Fruit fly (Drosophila melanogaster) whole organism, prepupa: ENCODE data around the gene CG15258.

Experiments
- CG10631 ChIP-seq: fragments of 200-800 bp; sonication (Bioruptor generic); optimal IDR thresholded peaks from 2 replicates; lab custom pipeline; 2016; ENCODE audit warnings: missing biosample characterization, missing genetic modification characterization
- CG10669 ChIP-seq: fragments of 200-800 bp; sonication (Bioruptor generic); optimal IDR thresholded peaks from 3 replicates; lab custom pipeline; 2018; ENCODE audit warnings: missing biosample characterization, mild to moderate bottlenecking, missing genetic modification characterization, moderate library complexity
- CG11294 ChIP-seq: fragments of 200-800 bp; sonication (Bioruptor generic); IDR thresholded peaks from 2 replicates; pipeline ENCODE4 v1.3.6; 2022; ENCODE audit warnings: missing biosample characterization, missing genetic modification characterization
- CG11762 ChIP-seq: fragments of 200-800 bp; sonication (Bioruptor generic); optimal IDR thresholded peaks from 3 replicates; lab custom pipeline; 2016; ENCODE audit warnings: missing biosample characterization, missing genetic modification characterization; ENCODE audit not compliant: insufficient read depth
- CG11902 ChIP-seq: fragments of 200-800 bp; sonication (Bioruptor generic); optimal IDR thresholded peaks from 3 replicates; lab custom pipeline; 2016; ENCODE audit warnings: missing biosample characterization, missing genetic modification characterization
- CG15336 ChIP-seq: fragments of 200-800 bp; sonication (Bioruptor generic); IDR thresholded peaks from 2 replicates; pipeline ENCODE4 v1.3.6; 2022; ENCODE audit warnings: missing biosample characterization, missing genetic modification characterization
- CG1621 ChIP-seq: fragments of 200-800 bp; sonication (Bioruptor generic); optimal IDR thresholded peaks from 3 replicates; lab custom pipeline; 2018; ENCODE audit warnings: missing biosample characterization, mild to moderate bottlenecking, missing genetic modification characterization
- CG16779 ChIP-seq: fragments of 200-800 bp; sonication (Bioruptor generic); optimal IDR thresholded peaks from 3 replicates; lab custom pipeline; 2017; ENCODE audit warnings: missing biosample characterization, mild to moderate bottlenecking, missing genetic modification characterization
- CG3032 ChIP-seq: fragments of 200-800 bp; optimal IDR thresholded peaks from 2 replicates; lab custom pipeline; 2019; ENCODE audit warnings: missing biosample characterization, mild to moderate bottlenecking, missing genetic modification characterization, moderate library complexity
- CG4318 ChIP-seq: fragments of 200-800 bp; sonication (Bioruptor generic); optimal IDR thresholded peaks from 3 replicates; lab custom pipeline; 2017; ENCODE audit warnings: missing biosample characterization, mild to moderate bottlenecking, missing genetic modification characterization
- CG6163 ChIP-seq: fragments of 200-800 bp; sonication (Bioruptor generic); IDR thresholded peaks from 3 replicates; pipeline ENCODE4 v1.3.6; 2022; ENCODE audit warnings: missing biosample characterization, missing genetic modification characterization
- CG6792 ChIP-seq: fragments of 200-800 bp; sonication (Bioruptor generic); optimal IDR thresholded peaks from 3 replicates; lab custom pipeline; 2016; ENCODE audit warnings: missing biosample characterization, missing genetic modification characterization
- CG6808 ChIP-seq: fragments of 200-800 bp; sonication (Bioruptor generic); optimal IDR thresholded peaks from 3 replicates; lab custom pipeline; 2017; ENCODE audit warnings: missing biosample characterization, missing genetic modification characterization, mild to moderate bottlenecking, moderate library complexity, missing genetic modification reagents
- CG7368 ChIP-seq: fragments of 200-800 bp; sonication (Bioruptor generic); optimal IDR thresholded peaks from 3 replicates; lab custom pipeline; 2016; ENCODE audit warnings: missing biosample characterization, missing genetic modification characterization
- CG8119 ChIP-seq: fragments of 200-800 bp; sonication (Bioruptor generic); IDR thresholded peaks from 3 replicates; pipeline ENCODE4 v1.3.6; 2022; ENCODE audit warnings: missing biosample characterization, missing genetic modification characterization
- CG8319 ChIP-seq: fragments of 200-800 bp; sonication (Bioruptor generic); optimal IDR thresholded peaks from 3 replicates; lab custom pipeline; 2016; ENCODE audit warnings: missing biosample characterization, missing genetic modification characterization
- CG9139 ChIP-seq: fragments of 200-800 bp; sonication (Bioruptor generic); optimal IDR thresholded peaks from 3 replicates; lab custom pipeline; 2017; ENCODE audit warnings: missing biosample characterization, mild to moderate bottlenecking, missing genetic modification characterization
- Eip75B ChIP-seq: fragments of 200-800 bp; sonication (Bioruptor generic); optimal IDR thresholded peaks from 3 replicates; lab custom pipeline; 2016; ENCODE audit warnings: missing biosample characterization, missing genetic modification characterization
- Eip78C ChIP-seq: fragments of 200-800 bp; sonication (Bioruptor generic); peaks from one replicate; lab custom pipeline; 2016; ENCODE audit warnings: missing biosample characterization, missing genetic modification characterization
- Eip93F ChIP-seq: fragments of 200-800 bp; sonication (Bioruptor generic); optimal IDR thresholded peaks from 2 replicates; lab custom pipeline; 2016; ENCODE audit warnings: missing biosample characterization, mild to moderate bottlenecking, missing genetic modification characterization
- Ets21C ChIP-seq: fragments of 200-800 bp; sonication (Bioruptor generic); optimal IDR thresholded peaks from 3 replicates; lab custom pipeline; 2016; ENCODE audit warnings: missing biosample characterization, missing genetic modification characterization
- Ets96B ChIP-seq: fragments of 200-800 bp; optimal IDR thresholded peaks from 2 replicates; lab custom pipeline; 2019; ENCODE audit warnings: missing biosample characterization, mild to moderate bottlenecking, missing genetic modification characterization, moderate library complexity
- Gug ChIP-seq: fragments of 200-800 bp; sonication (Bioruptor generic); IDR thresholded peaks from 2 replicates; pipeline ENCODE4 v1.3.6; 2022; ENCODE audit warnings: missing biosample characterization, missing genetic modification characterization
- Hr38 ChIP-seq: sonication (Bioruptor generic); optimal IDR thresholded peaks from 2 replicates; lab custom pipeline; 2016; ENCODE audit warnings: missing biosample characterization, missing genetic modification characterization
- Hr39 ChIP-seq: fragments of 200-800 bp; sonication (Bioruptor generic); optimal IDR thresholded peaks from 2 replicates; lab custom pipeline; 2016; ENCODE audit warnings: missing biosample characterization, missing genetic modification characterization
- Hr4 ChIP-seq: fragments of 200-800 bp; sonication (Bioruptor generic); optimal IDR thresholded peaks from 3 replicates; lab custom pipeline; 2016; ENCODE audit warnings: missing biosample characterization, missing genetic modification characterization
- Lpt ChIP-seq: fragments of 200-800 bp; sonication (Bioruptor generic); optimal IDR thresholded peaks from 3 replicates; lab custom pipeline; 2016; ENCODE audit warnings: missing biosample characterization, missing genetic modification characterization
- Met ChIP-seq: fragments of 200-800 bp; sonication (Bioruptor generic); optimal IDR thresholded peaks from 3 replicates; lab custom pipeline; 2016; ENCODE audit warnings: missing biosample characterization, missing genetic modification characterization
- OdsH ChIP-seq: fragments of 200-800 bp; sonication (Bioruptor generic); optimal IDR thresholded peaks from 3 replicates; lab custom pipeline; 2016; ENCODE audit warnings: missing biosample characterization, missing genetic modification characterization
- Sox102F ChIP-seq: fragments of 200-800 bp; sonication (Bioruptor generic); optimal IDR thresholded peaks from 2 replicates; lab custom pipeline; 2016; ENCODE audit warnings: missing biosample characterization, mild to moderate bottlenecking, missing genetic modification characterization
- Sox14 ChIP-seq: fragments of 200-800 bp; sonication (Bioruptor generic); optimal IDR thresholded peaks from 3 replicates; lab custom pipeline; 2016; ENCODE audit warnings: missing biosample characterization, missing genetic modification characterization
- Sox15 ChIP-seq: fragments of 200-800 bp; sonication (Bioruptor generic); optimal IDR thresholded peaks from 3 replicates; lab custom pipeline; 2016; ENCODE audit warnings: missing biosample characterization, missing genetic modification characterization
- achi ChIP-seq: fragments of 200-800 bp; sonication (Bioruptor generic); optimal IDR thresholded peaks from 3 replicates; lab custom pipeline; 2016; ENCODE audit warnings: missing biosample characterization, missing genetic modification characterization
- acj6 ChIP-seq: fragments of 200-800 bp; sonication (Bioruptor generic); optimal IDR thresholded peaks from 3 replicates; lab custom pipeline; 2016; ENCODE audit warnings: missing biosample characterization, missing genetic modification characterization
- cyc ChIP-seq: fragments of 200-800 bp; sonication (Bioruptor generic); optimal IDR thresholded peaks from 3 replicates; lab custom pipeline; 2016; ENCODE audit warnings: missing biosample characterization, missing genetic modification characterization
- dac ChIP-seq: fragments of 200-800 bp; sonication (Bioruptor generic); optimal IDR thresholded peaks from 2 replicates; lab custom pipeline; 2017; ENCODE audit warnings: missing biosample characterization, mild to moderate bottlenecking, missing genetic modification characterization
- dsx ChIP-seq: fragments of 200-800 bp; optimal IDR thresholded peaks from 3 replicates; lab custom pipeline; 2019; ENCODE audit warnings: missing biosample characterization, mild to moderate bottlenecking, missing genetic modification characterization, moderate library complexity; ENCODE audit not compliant: poor library complexity, severe bottlenecking
- esn ChIP-seq: fragments of 200-800 bp; sonication (Bioruptor generic); optimal IDR thresholded peaks from 2 replicates; lab custom pipeline; 2016; ENCODE audit warnings: missing biosample characterization, mild to moderate bottlenecking, missing genetic modification characterization, moderate library complexity
- fd59A ChIP-seq: fragments of 200-800 bp; sonication (Bioruptor generic); optimal IDR thresholded peaks from 2 replicates; lab custom pipeline; 2017; ENCODE audit warnings: missing biosample characterization, mild to moderate bottlenecking, missing genetic modification characterization, missing genetic modification reagents
- fd85E ChIP-seq: fragments of 200-800 bp; sonication (Bioruptor generic); optimal IDR thresholded peaks from 3 replicates; lab custom pipeline; 2016; ENCODE audit warnings: missing biosample characterization, missing genetic modification characterization
- fkh ChIP-seq: fragments of 200-800 bp; sonication (Bioruptor generic); optimal IDR thresholded peaks from 3 replicates; lab custom pipeline; 2017; ENCODE audit warnings: missing biosample characterization, mild to moderate bottlenecking, missing genetic modification characterization, moderate library complexity
- lz ChIP-seq: fragments of 200-800 bp; sonication (Bioruptor generic); optimal IDR thresholded peaks from 3 replicates; lab custom pipeline; 2016; ENCODE audit warnings: missing biosample characterization, missing genetic modification characterization
- net ChIP-seq: fragments of 200-800 bp; sonication (Bioruptor generic); optimal IDR thresholded peaks from 3 replicates; lab custom pipeline; 2016; ENCODE audit warnings: missing biosample characterization, missing genetic modification characterization
- pdm3 ChIP-seq: fragments of 200-800 bp; sonication (Bioruptor generic); optimal IDR thresholded peaks from 3 replicates; lab custom pipeline; 2016; ENCODE audit warnings: missing biosample characterization, missing genetic modification characterization
- salr ChIP-seq, 2 experiments: fragments of 200-800 bp; sonication (Bioruptor generic); optimal IDR thresholded peaks; 3 replicates each; lab custom pipeline; 2016 to 2018; ENCODE audit warnings: missing biosample characterization in 2 of 2, missing genetic modification characterization in 2 of 2, mild to moderate bottlenecking in 1 of 2
- ss ChIP-seq, 2 experiments: fragments of 200-800 bp; sonication (Bioruptor generic); optimal IDR thresholded peaks; 2 replicates in 1 of 2; 3 replicates in 1 of 2; lab custom pipeline; 2017 to 2018; ENCODE audit warnings: mild to moderate bottlenecking in 2 of 2, missing biosample characterization in 2 of 2, missing genetic modification characterization in 2 of 2, moderate library complexity in 1 of 2
- svp ChIP-seq: fragments of 200-800 bp; sonication (Bioruptor generic); peaks from one replicate; lab custom pipeline; 2016; ENCODE audit warnings: missing biosample characterization, missing genetic modification characterization
- topi ChIP-seq: fragments of 200-800 bp; sonication (Bioruptor generic); optimal IDR thresholded peaks from 3 replicates; lab custom pipeline; 2016; ENCODE audit warnings: missing biosample characterization, missing genetic modification characterization

The CG15258 gene

dm6 chr2L:15396796-15397195 is 35.4 kb upstream of the CG15258 start (continued):
- TF ChIP-seq Ets96B (tag; lab: Kevin White, UChicago) (peak; percentile 62), CG11902 (GFP tag; lab: Kevin White, UChicago) (no peak), cyc (no peak), Lpt (GFP tag; lab: Kevin White, UChicago) (no peak), OdsH (GFP tag; lab: Kevin White, UChicago) (peak; percentile 1), net (GFP tag; lab: Kevin White, UChicago) (no peak), CG11762 (GFP tag; lab: Kevin White, UChicago) (no peak), Sox102F (no peak), svp (GFP tag; lab: Kevin White, UChicago) (peak; percentile 2), Hr38 (no peak), Met (GFP tag; lab: Kevin White, UChicago) (no peak), fd85E (GFP tag; lab: Kevin White, UChicago) (no peak), acj6 (GFP tag; lab: Kevin White, UChicago) (peak; percentile 4), Sox15 (GFP tag; lab: Kevin White, UChicago) (no peak)
- TF ChIP-seq, all 60 proteins: peak for 19

- TF ChIP-seq Met (GFP tag; lab: Kevin White, UChicago), result peak; percentile 5
- no peak for TF ChIP-seq CG11902 (GFP tag; lab: Kevin White, UChicago)
- no peak for TF ChIP-seq Eip93F (GFP tag; lab: Kevin White, UChicago)
- peak; percentile 49 for TF ChIP-seq CG16779 (tag; lab: Kevin White, UChicago)
- TF ChIP-seq CG8319, result no peak
- TF ChIP-seq CG7368 (GFP tag; lab: Kevin White, UChicago), result no peak
- peak; percentile 50 for TF ChIP-seq CG3032 (tag; lab: Kevin White, UChicago)
- peak; percentile 45 for TF ChIP-seq CG6808 (GFP tag; lab: Kevin White, UChicago)
- peak; percentile 73 for TF ChIP-seq fd59A
- peak; percentile 69 for TF ChIP-seq acj6 (GFP tag; lab: Kevin White, UChicago)
- TF ChIP-seq CG6163, result peak; percentile 69
- peak; percentile 56 for TF ChIP-seq CG6792 (GFP tag; lab: Kevin White, UChicago)
- no peak for TF ChIP-seq fkh (GFP tag; lab: Kevin White, UChicago)
- TF ChIP-seq Eip78C (GFP tag; lab: Kevin White, UChicago), result peak; percentile 81
- no peak for TF ChIP-seq CG11762 (GFP tag; lab: Kevin White, UChicago)
- TF ChIP-seq achi (GFP tag; lab: Kevin White, UChicago), result peak; percentile 78
- peak; percentile 81 for TF ChIP-seq net (GFP tag; lab: Kevin White, UChicago)
- no peak for TF ChIP-seq dsx (GFP tag; lab: Kevin White, UChicago)
- TF ChIP-seq salr (GFP tag; optimal IDR thresholded peaks at IDR 0.05; lab: Kevin White, UChicago), result peak; percentile 43 to 78
- TF ChIP-seq Eip75B (GFP tag; lab: Kevin White, UChicago), result peak; percentile 69
- TF ChIP-seq CG11294 (GFP tag; lab: Robert Waterston, UW), result peak; percentile 75
- peak; percentile 92 for TF ChIP-seq CG8119 (GFP tag; lab: Robert Waterston, UW)
- no peak for TF ChIP-seq ss (GFP tag; optimal IDR thresholded peaks at IDR 0.05; lab: Kevin White, UChicago)
- peak; percentile 75 for TF ChIP-seq pdm3 (GFP tag; lab: Kevin White, UChicago)
- TF ChIP-seq CG15336 (GFP tag; lab: Robert Waterston, UW), result peak; percentile 91
- peak; percentile 68 for TF ChIP-seq Sox14
- no peak for TF ChIP-seq Hr38
- TF ChIP-seq CG9139 (GFP tag; lab: Kevin White, UChicago), result no peak
- TF ChIP-seq Hr4 (GFP tag; lab: Kevin White, UChicago), result peak; percentile 90
- TF ChIP-seq Ets96B (tag; lab: Kevin White, UChicago), result peak; percentile 38
- peak; percentile 76 for TF ChIP-seq dac (GFP tag; lab: Kevin White, UChicago)
- peak; percentile 62 for TF ChIP-seq Gug (GFP tag; lab: Robert Waterston, UW)
- TF ChIP-seq Ets21C (GFP tag; lab: Kevin White, UChicago), result no peak
- peak; percentile 81 for TF ChIP-seq OdsH (GFP tag; lab: Kevin White, UChicago)
- TF ChIP-seq CG10631 (GFP tag; lab: Kevin White, UChicago), result peak; percentile 75
- TF ChIP-seq fd85E (GFP tag; lab: Kevin White, UChicago), result no peak
- peak; percentile 84 for TF ChIP-seq CG4318 (GFP tag; lab: Kevin White, UChicago)
- TF ChIP-seq Sox102F, result peak; percentile 7
- peak; percentile 35 for TF ChIP-seq lz
- peak; percentile 58 for TF ChIP-seq CG1621 (tag; lab: Kevin White, UChicago)
- TF ChIP-seq esn (GFP tag; lab: Kevin White, UChicago), result peak; percentile 39
- TF ChIP-seq CG10669, result peak; percentile 36
- peak; percentile 33 for TF ChIP-seq Hr39
- no peak for TF ChIP-seq topi
- TF ChIP-seq Sox15 (GFP tag; lab: Kevin White, UChicago), result peak; percentile 27
Measured at dm6 chr2L:15392371-15392770, 30.9 kb upstream of the CG15258 start.
